Worm (Caenorhabditis elegans): Measurements from ENCODE around the gene ceh-43.

ce11 chrIII:4435262-4435661, 14.5 kb downstream of the ceh-43 start:
- TF ChIP-seq fos-1 (tag; optimal IDR thresholded peaks at IDR 0.05), result no peak
- no peak for TF ChIP-seq lin-13 (GFP tag; optimal IDR thresholded peaks at IDR 0.05)
- TF ChIP-seq snpc-4 (tag; optimal IDR thresholded peaks at IDR 0.05), result no peak
- TF ChIP-seq sma-9 (GFP tag; optimal IDR thresholded peaks at IDR 0.05), result no peak
- no peak for TF ChIP-seq sma-9 (tag; optimal IDR thresholded peaks at IDR 0.05)
- no peak for TF ChIP-seq lsy-2 (tag; optimal IDR thresholded peaks at IDR 0.05)
- TF ChIP-seq lin-11 (tag; optimal IDR thresholded peaks at IDR 0.05), result no peak
- TF ChIP-seq unc-39 (tag; optimal IDR thresholded peaks at IDR 0.05), result no peak
- no peak for TF ChIP-seq ZK546.5 (tag; optimal IDR thresholded peaks at IDR 0.05)

Measured in whole organism, L2 larva.